Worm (Caenorhabditis elegans) whole organism, L2 larva: ENCODE data around the gene F54D5.15.
A peak's percentile ranks its signal among the peaks of the same experiment; 100 is the strongest.

Experiments
- F13H6.1 ChIP-seq: sonication (generic microtip); optimal IDR thresholded peaks from 2 replicates; lab custom pipeline; 2016; ENCODE audit warnings: missing genetic modification characterization, missing compliant biosample characterization
- ZK546.5 ChIP-seq: sonication (generic microtip); optimal IDR thresholded peaks from 2 replicates; lab custom pipeline; 2017; ENCODE audit warnings: missing biosample characterization, missing genetic modification characterization
- alr-1 ChIP-seq: fragments of 150-350 bp; optimal IDR thresholded peaks from 2 replicates; lab custom pipeline; 2014; ENCODE audit warnings: missing biosample characterization, missing genetic modification characterization
- aly-2 ChIP-seq: fragments of 150-350 bp; optimal IDR thresholded peaks from 2 replicates; lab custom pipeline; 2014; ENCODE audit warnings: missing biosample characterization, missing genetic modification characterization
- ama-1 ChIP-seq: fragments of 150-350 bp; optimal IDR thresholded peaks from 2 replicates; lab custom pipeline; 2018; ENCODE audit warnings: inconsistent platforms
- blmp-1 ChIP-seq: sonication (generic microtip); optimal IDR thresholded peaks from 2 replicates; lab custom pipeline; 2017; ENCODE audit warnings: missing genetic modification characterization, mild to moderate bottlenecking, missing compliant biosample characterization, antibody characterized with exemption, moderate library complexity; ENCODE audit not compliant: insufficient read depth
- ceh-16 ChIP-seq: fragments of 150-350 bp; optimal IDR thresholded peaks from 2 replicates; lab custom pipeline; 2014; ENCODE audit warnings: missing biosample characterization, missing genetic modification characterization
- ceh-82 ChIP-seq: fragments of 150-350 bp; optimal IDR thresholded peaks from 2 replicates; lab custom pipeline; 2014; ENCODE audit warnings: missing biosample characterization, missing genetic modification characterization
- crh-2 ChIP-seq: sonication (generic microtip); optimal IDR thresholded peaks from 2 replicates; lab custom pipeline; 2017; ENCODE audit warnings: missing biosample characterization, missing genetic modification characterization
- dmd-4 ChIP-seq: sonication (generic microtip); optimal IDR thresholded peaks from 2 replicates; lab custom pipeline; 2017; ENCODE audit warnings: missing biosample characterization, missing genetic modification characterization
- egl-27 ChIP-seq: sonication (generic microtip); optimal IDR thresholded peaks from 3 replicates; lab custom pipeline; 2017; ENCODE audit warnings: missing biosample characterization, missing genetic modification reagents, missing genetic modification characterization
- elt-1 ChIP-seq: fragments of 150-350 bp; optimal IDR thresholded peaks from 2 replicates; lab custom pipeline; 2014; ENCODE audit warnings: missing biosample characterization, missing genetic modification characterization
- elt-3 ChIP-seq: sonication (generic microtip); optimal IDR thresholded peaks from 2 replicates; lab custom pipeline; 2017; ENCODE audit warnings: missing biosample characterization, missing genetic modification characterization
- fos-1 ChIP-seq: fragments of 150-350 bp; optimal IDR thresholded peaks from 2 replicates; lab custom pipeline; 2014; ENCODE audit warnings: missing biosample characterization, missing genetic modification characterization
- gmeb-1 ChIP-seq: fragments of 150-350 bp; optimal IDR thresholded peaks from 2 replicates; lab custom pipeline; 2014; ENCODE audit warnings: missing biosample characterization, missing genetic modification characterization
- lin-11 ChIP-seq: fragments of 150-350 bp; sonication (generic microtip); optimal IDR thresholded peaks from 2 replicates; lab custom pipeline; 2014; ENCODE audit warnings: missing biosample characterization, missing genetic modification characterization, inconsistent platforms, mixed read lengths
- lin-13 ChIP-seq: fragments of 150-350 bp; optimal IDR thresholded peaks from 2 replicates; lab custom pipeline; 2014; ENCODE audit warnings: missing biosample characterization, missing genetic modification reagents, missing genetic modification characterization
- lin-39 ChIP-seq: fragments of 150-350 bp; optimal IDR thresholded peaks from 2 replicates; lab custom pipeline; 2014; ENCODE audit warnings: missing biosample characterization, missing genetic modification reagents, missing genetic modification characterization
- lsy-2 ChIP-seq, 2 experiments: fragments of 150-350 bp in 1 of 2; sonication (generic microtip) in 1 of 2; optimal IDR thresholded peaks; 2 replicates each; lab custom pipeline; 2014 to 2017; ENCODE audit warnings: missing biosample characterization in 2 of 2, missing genetic modification characterization in 2 of 2
- mab-5 ChIP-seq: fragments of 150-350 bp; optimal IDR thresholded peaks from 2 replicates; lab custom pipeline; 2014; ENCODE audit warnings: missing biosample characterization, missing genetic modification characterization
- mbf-1 ChIP-seq: sonication (generic microtip); optimal IDR thresholded peaks from 2 replicates; lab custom pipeline; 2017; ENCODE audit warnings: missing biosample characterization, missing genetic modification characterization
- nhr-10 ChIP-seq: sonication (generic microtip); optimal IDR thresholded peaks from 2 replicates; lab custom pipeline; 2017; ENCODE audit warnings: missing biosample characterization, missing genetic modification characterization
- nhr-11 ChIP-seq: fragments of 150-350 bp; optimal IDR thresholded peaks from 2 replicates; lab custom pipeline; 2014; ENCODE audit warnings: missing biosample characterization, missing genetic modification characterization
- nhr-12 ChIP-seq: fragments of 150-350 bp; optimal IDR thresholded peaks from 2 replicates; lab custom pipeline; 2014; ENCODE audit warnings: missing biosample characterization, missing genetic modification characterization
- nhr-129 ChIP-seq: fragments of 150-350 bp; optimal IDR thresholded peaks from 2 replicates; lab custom pipeline; 2014; ENCODE audit warnings: missing biosample characterization, missing genetic modification characterization
- nhr-21 ChIP-seq: fragments of 150-350 bp; optimal IDR thresholded peaks from 2 replicates; lab custom pipeline; 2014; ENCODE audit warnings: missing biosample characterization, missing genetic modification characterization
- nhr-23 ChIP-seq: fragments of 150-350 bp; optimal IDR thresholded peaks from 2 replicates; lab custom pipeline; 2014; ENCODE audit warnings: missing biosample characterization, missing genetic modification reagents, missing genetic modification characterization
- nhr-237 ChIP-seq: fragments of 150-350 bp; optimal IDR thresholded peaks from 2 replicates; lab custom pipeline; 2014; ENCODE audit warnings: missing biosample characterization, missing genetic modification characterization
- nhr-77 ChIP-seq: fragments of 150-350 bp; optimal IDR thresholded peaks from 2 replicates; lab custom pipeline; 2014; ENCODE audit warnings: missing biosample characterization, missing genetic modification characterization
- peb-1 ChIP-seq: fragments of 150-350 bp; optimal IDR thresholded peaks from 2 replicates; lab custom pipeline; 2014; ENCODE audit warnings: missing biosample characterization, missing genetic modification characterization
- sem-4 ChIP-seq: fragments of 150-350 bp; optimal IDR thresholded peaks from 2 replicates; lab custom pipeline; 2014; ENCODE audit warnings: missing biosample characterization, missing genetic modification reagents, missing genetic modification characterization
- sma-3 ChIP-seq: sonication (generic microtip); optimal IDR thresholded peaks from 2 replicates; lab custom pipeline; 2016; ENCODE audit warnings: missing genetic modification reagents, missing genetic modification characterization, missing compliant biosample characterization
- sma-9 ChIP-seq, 2 experiments: fragments of 150-350 bp in 1 of 2; sonication (generic microtip) in 1 of 2; optimal IDR thresholded peaks; 2 replicates each; lab custom pipeline; 2014 to 2016; ENCODE audit warnings: missing genetic modification characterization in 2 of 2, mild to moderate bottlenecking in 1 of 2, missing biosample characterization in 1 of 2, missing compliant biosample characterization in 1 of 2, missing genetic modification reagents in 1 of 2, moderate library complexity in 1 of 2
- snpc-4 ChIP-seq: fragments of 150-350 bp; optimal IDR thresholded peaks from 2 replicates; lab custom pipeline; 2014; ENCODE audit warnings: missing biosample characterization, missing genetic modification characterization
- unc-39 ChIP-seq: fragments of 150-350 bp; optimal IDR thresholded peaks from 2 replicates; lab custom pipeline; 2014; ENCODE audit warnings: missing biosample characterization, missing genetic modification characterization
- unc-55 ChIP-seq: fragments of 150-350 bp; sonication (generic microtip); optimal IDR thresholded peaks from 3 replicates; lab custom pipeline; 2014; ENCODE audit warnings: missing biosample characterization, missing genetic modification reagents, missing genetic modification characterization
- zag-1 ChIP-seq: fragments of 150-350 bp; optimal IDR thresholded peaks from 2 replicates; lab custom pipeline; 2014; ENCODE audit warnings: missing biosample characterization, missing genetic modification characterization
- ztf-1 ChIP-seq: fragments of 200-800 bp; sonication (Bioruptor generic); conservative IDR thresholded peaks from 2 replicates; pipeline ENCODE4 v1.3.6; 2022; ENCODE audit warnings: missing genetic modification characterization, missing compliant biosample characterization
- ztf-11 ChIP-seq: sonication (generic microtip); optimal IDR thresholded peaks from 2 replicates; lab custom pipeline; 2017; ENCODE audit warnings: missing biosample characterization, missing genetic modification characterization
- ztf-4 ChIP-seq: fragments of 150-350 bp; optimal IDR thresholded peaks from 2 replicates; lab custom pipeline; 2014; ENCODE audit warnings: missing biosample characterization, missing genetic modification characterization

The F54D5.15 gene

DNA sequence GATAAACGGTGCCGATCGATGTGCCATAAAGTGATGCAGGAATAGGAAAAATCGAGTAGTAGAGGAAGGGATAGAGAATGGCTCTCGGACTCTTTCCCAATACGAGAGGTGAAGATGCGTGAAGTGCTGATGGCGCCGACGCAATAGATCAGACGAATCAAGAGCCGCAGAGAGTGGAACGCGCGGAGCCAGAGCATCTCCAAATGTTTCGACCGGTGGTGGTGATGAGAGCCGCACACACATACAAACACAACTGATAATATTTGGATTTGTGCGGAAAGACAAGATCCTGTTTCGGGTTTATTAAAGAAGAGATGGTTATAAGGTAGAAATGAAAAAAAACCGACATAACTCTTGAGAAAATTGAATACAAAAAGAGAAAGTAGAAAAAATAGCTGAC lies at the start of gene F54D5.15:
TSS of gene F54D5.15 (minus strand) at position 101 of the 400 bp plus-strand sequence.
- TF ChIP-seq unc-55 (no peak), mab-5 (tag; lab: Kevin White, UChicago) (no peak), ama-1 (lab: Kevin White, UChicago) (no peak), F13H6.1 (no peak), lin-13 (no peak), ceh-16 (tag; lab: Kevin White, UChicago) (no peak), nhr-23 (tag; lab: Kevin White, UChicago) (no peak), nhr-129 (tag; lab: Kevin White, UChicago) (no peak), egl-27 (tag; lab: Kevin White, UChicago) (no peak), ztf-4 (tag; lab: Kevin White, UChicago) (no peak), elt-1 (tag; lab: Kevin White, UChicago) (no peak), fos-1 (tag; lab: Kevin White, UChicago) (no peak), sma-3 (no peak), nhr-237 (tag; lab: Kevin White, UChicago) (no peak), ztf-11 (tag; lab: Kevin White, UChicago) (no peak), crh-2 (no peak), mbf-1 (tag; lab: Kevin White, UChicago) (no peak), dmd-4 (tag; lab: Kevin White, UChicago) (no peak), zag-1 (tag; lab: Kevin White, UChicago) (no peak), gmeb-1 (tag; lab: Kevin White, UChicago) (no peak)

DNA sequence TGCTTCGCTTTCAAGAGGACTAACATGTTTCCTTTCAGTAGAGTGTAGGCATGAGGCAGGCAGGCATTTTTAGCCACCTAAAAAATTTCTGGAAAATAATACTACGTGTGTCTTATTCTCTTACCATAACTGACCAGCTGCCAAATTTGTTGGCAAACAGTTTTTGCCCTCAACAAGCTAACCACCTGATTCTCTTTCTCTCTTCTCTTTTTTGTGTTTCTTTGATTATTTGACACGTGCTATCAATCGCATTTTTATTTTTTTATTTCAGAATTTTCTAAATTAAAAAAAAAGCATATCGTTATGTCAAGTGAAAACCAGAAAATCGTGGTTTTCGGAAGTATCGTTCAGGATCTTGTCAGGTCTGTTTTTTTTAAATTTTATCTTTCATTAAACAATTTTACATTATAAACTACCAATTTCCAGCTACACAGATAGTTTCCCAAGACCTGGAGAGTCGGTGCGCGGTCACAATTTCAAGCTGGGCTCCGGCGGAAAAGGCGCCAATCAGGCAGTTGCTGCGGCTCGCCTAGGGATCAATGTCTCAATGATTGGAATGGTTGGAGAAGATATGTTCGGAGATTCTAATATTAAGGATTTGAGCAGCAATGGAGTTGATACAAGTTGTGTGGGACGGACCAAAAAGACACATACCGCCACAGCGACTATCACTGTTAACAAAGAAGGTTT lies 48.2 kb upstream of the F54D5.15 start, which contains the start of gene F07A11.5:
TSS of gene F07A11.5 (plus strand) at position 267 of the 690 bp plus-strand sequence.
- no peak for TF ChIP-seq ZK546.5 (tag; lab: Kevin White, UChicago)
- no peak for TF ChIP-seq ztf-1
- no peak for TF ChIP-seq peb-1
- no peak for TF ChIP-seq elt-1 (tag; lab: Kevin White, UChicago)
- TF ChIP-seq blmp-1 (tag; lab: Kevin White, UChicago), result no peak
- TF ChIP-seq mbf-1 (tag; lab: Kevin White, UChicago), result no peak
- TF ChIP-seq unc-55, result no peak
- TF ChIP-seq elt-3, result no peak
- no peak for TF ChIP-seq fos-1 (tag; lab: Kevin White, UChicago)
- TF ChIP-seq ztf-11 (tag; lab: Kevin White, UChicago), result no peak
- TF ChIP-seq nhr-10 (tag; lab: Kevin White, UChicago), result no peak
- no peak for TF ChIP-seq ceh-82
- no peak for TF ChIP-seq F13H6.1
- TF ChIP-seq lin-39 (tag; lab: Kevin White, UChicago), result no peak
- no peak for TF ChIP-seq nhr-21 (tag; lab: Kevin White, UChicago)
- no peak for TF ChIP-seq nhr-237 (tag; lab: Kevin White, UChicago)
- TF ChIP-seq nhr-11, result no peak
- no peak for TF ChIP-seq nhr-12 (tag; lab: Kevin White, UChicago)
- no peak for TF ChIP-seq lin-13

ce11 chrII:11611462-11611861 lies 47.4 kb upstream of the F54D5.15 start:
- no peak for TF ChIP-seq elt-1 (tag; lab: Kevin White, UChicago)
- TF ChIP-seq gmeb-1 (tag; lab: Kevin White, UChicago), result peak; percentile 25
- peak; percentile 57 for TF ChIP-seq sma-9 (GFP tag; optimal IDR thresholded peaks at IDR 0.05; lab: Kevin White, UChicago)
- no peak for TF ChIP-seq sma-9 (tag; optimal IDR thresholded peaks at IDR 0.05; lab: Kevin White, UChicago)
- TF ChIP-seq crh-2, result peak; percentile 46
- peak; percentile 71 for TF ChIP-seq fos-1 (tag; lab: Kevin White, UChicago)
- no peak for TF ChIP-seq ztf-4 (tag; lab: Kevin White, UChicago)
- no peak for TF ChIP-seq mbf-1 (tag; lab: Kevin White, UChicago)
- no peak for TF ChIP-seq nhr-23 (tag; lab: Kevin White, UChicago)
- TF ChIP-seq, all 48 proteins: peak for 4

DNA sequence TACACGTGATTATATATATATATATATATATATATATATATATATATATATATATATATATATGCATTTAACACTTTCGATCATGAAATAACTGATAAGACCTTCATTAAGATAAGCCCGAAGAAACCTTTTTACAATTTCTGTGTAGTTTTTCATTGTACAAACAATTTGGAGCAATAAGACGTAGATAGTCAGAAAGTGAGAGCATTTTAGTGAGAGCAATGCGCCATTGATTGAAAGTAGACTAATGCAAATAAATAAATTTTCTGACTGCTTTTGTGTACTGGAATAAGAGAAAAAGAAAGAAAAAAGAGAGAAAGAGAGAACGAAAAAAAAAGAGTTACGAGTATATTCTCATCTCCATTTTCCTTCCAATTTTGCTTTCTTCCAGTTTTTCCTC lies 40.6 kb upstream of the F54D5.15 start:
- TF ChIP-seq alr-1 (no peak), F13H6.1 (no peak), lin-11 (tag; lab: Kevin White, UChicago) (no peak), egl-27 (tag; lab: Kevin White, UChicago) (no peak), crh-2 (peak; percentile 3), nhr-12 (tag; lab: Kevin White, UChicago) (no peak), snpc-4 (tag; lab: Kevin White, UChicago) (no peak), sma-9 (GFP tag; optimal IDR thresholded peaks at IDR 0.05; lab: Kevin White, UChicago) (peak; percentile 12), sma-9 (tag; optimal IDR thresholded peaks at IDR 0.05; lab: Kevin White, UChicago) (no peak), blmp-1 (tag; lab: Kevin White, UChicago) (no peak), ceh-82 (no peak), aly-2 (tag; lab: Kevin White, UChicago) (no peak), unc-55 (peak; percentile 68), dmd-4 (tag; lab: Kevin White, UChicago) (no peak), elt-3 (no peak), ceh-16 (tag; lab: Kevin White, UChicago) (no peak), sem-4 (tag; lab: Kevin White, UChicago) (no peak), ztf-4 (tag; lab: Kevin White, UChicago) (no peak), mab-5 (tag; lab: Kevin White, UChicago) (no peak), ZK546.5 (tag; lab: Kevin White, UChicago) (no peak), nhr-21 (tag; lab: Kevin White, UChicago) (no peak), unc-39 (tag; lab: Kevin White, UChicago) (no peak), lsy-2 (tag; optimal IDR thresholded peaks at IDR 0.05; lab: Kevin White, UChicago) (no peak), nhr-129 (tag; lab: Kevin White, UChicago) (no peak), nhr-10 (tag; lab: Kevin White, UChicago) (no peak), nhr-23 (tag; lab: Kevin White, UChicago) (no peak), peb-1 (no peak), nhr-77 (tag; lab: Kevin White, UChicago) (no peak), sma-3 (no peak), nhr-237 (tag; lab: Kevin White, UChicago) (no peak), lin-13 (no peak), fos-1 (tag; lab: Kevin White, UChicago) (peak; percentile 63)
